Fruit fly (Drosophila melanogaster) Kc167 (cell line): ENCODE data around the gene CG13043.

Source experiments
- h ChIP-seq: fragments of >200 bp; optimal IDR thresholded peaks from 3 replicates; lab custom pipeline; 2018; ENCODE audit warnings: missing external identifiers
- ttk ChIP-seq: sonication (Bioruptor generic); optimal IDR thresholded peaks from 2 replicates; lab custom pipeline; 2017; ENCODE audit warnings: missing external identifiers

DNA sequence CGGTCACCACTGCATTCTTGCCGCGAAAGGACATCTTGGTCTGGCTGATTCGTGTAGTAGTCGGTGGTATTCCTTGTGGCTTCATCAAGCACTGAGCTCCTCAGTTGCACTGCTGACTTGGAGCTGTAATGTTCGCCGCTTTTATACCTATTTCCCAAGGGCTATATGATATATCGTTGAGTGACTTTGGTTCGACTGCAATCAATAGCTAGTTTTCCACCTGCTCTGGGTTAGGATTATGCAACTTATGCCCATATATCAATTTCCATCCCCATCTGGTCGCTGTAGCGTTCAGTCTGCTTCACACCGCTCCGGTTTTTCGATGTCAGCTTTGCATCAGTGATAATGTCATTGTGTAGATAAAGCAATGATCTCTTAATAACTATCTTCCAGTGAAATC is 48.5 kb upstream of the CG13043 start, which contains the start of gene Pdh:
- no peak for TF ChIP-seq ttk (lab: Kevin White, UChicago)
- TF ChIP-seq h: no peak
